Worm (Caenorhabditis elegans) whole organism, early embryonic: Measurements from ENCODE around the gene col-80.

Experiments used
- ama-1 ChIP-seq: fragments of 150-350 bp; optimal IDR thresholded peaks from 2 replicates; lab custom pipeline; 2014
- hnd-1 ChIP-seq: sonication (generic microtip); optimal IDR thresholded peaks from 2 replicates; lab custom pipeline; 2016; ENCODE audit warnings: missing genetic modification characterization, missing compliant biosample characterization
- pes-1 ChIP-seq: fragments of 200-800 bp; sonication (Bioruptor generic); IDR thresholded peaks from 2 replicates; pipeline ENCODE4 v1.3.6; 2022; ENCODE audit warnings: missing genetic modification reagents, missing genetic modification characterization, missing compliant biosample characterization
- tra-4 ChIP-seq: sonication (generic microtip); optimal IDR thresholded peaks from 2 replicates; lab custom pipeline; 2017; ENCODE audit warnings: missing genetic modification characterization, missing compliant biosample characterization

ce11 chrII:10662698-10663097, 44.3 kb upstream of the col-80 start, which contains the start of gene D2089.8:
- TF ChIP-seq pes-1 (GFP tag; lab: Robert Waterston, UW) (no peak), hnd-1 (tag; lab: Kevin White, UChicago) (no peak), tra-4 (no peak), ama-1 (no peak)
